Worm (Caenorhabditis elegans) whole organism, late embryonic: ENCODE data around the gene ZK105.5.

Source experiments
- C08G9.2 ChIP-seq: sonication (generic microtip); optimal IDR thresholded peaks from 2 replicates; lab custom pipeline; 2016; ENCODE audit warnings: mild to moderate bottlenecking, missing genetic modification characterization, moderate library complexity, missing compliant biosample characterization
- C38D4.7 ChIP-seq: fragments of 200-800 bp; sonication (Bioruptor generic); optimal IDR thresholded peaks from 2 replicates; lab custom pipeline; 2018; ENCODE audit warnings: mild to moderate bottlenecking, missing genetic modification characterization, moderate library complexity, missing compliant biosample characterization
- K02D7.2 ChIP-seq: sonication (generic microtip); optimal IDR thresholded peaks from 2 replicates; lab custom pipeline; 2017; ENCODE audit warnings: mild to moderate bottlenecking, missing genetic modification characterization, missing compliant biosample characterization
- K09A11.1 ChIP-seq: sonication (generic microtip); optimal IDR thresholded peaks from 2 replicates; lab custom pipeline; 2017; ENCODE audit warnings: antibody characterized with exemption, mild to moderate bottlenecking, missing genetic modification characterization, missing compliant biosample characterization; ENCODE audit not compliant: insufficient read depth
- T23F11.4 ChIP-seq: fragments of 200-800 bp; sonication (Bioruptor generic); optimal IDR thresholded peaks from 2 replicates; lab custom pipeline; 2018; ENCODE audit warnings: mild to moderate bottlenecking, missing genetic modification characterization, missing compliant biosample characterization
- Y22D7AL.16 ChIP-seq: sonication (generic microtip); optimal IDR thresholded peaks from 2 replicates; lab custom pipeline; 2016; ENCODE audit warnings: missing genetic modification characterization, missing compliant biosample characterization
- ahr-1 ChIP-seq: sonication (generic microtip); optimal IDR thresholded peaks from 2 replicates; lab custom pipeline; 2016; ENCODE audit warnings: missing genetic modification characterization, missing compliant biosample characterization
- ama-1 ChIP-seq: fragments of 150-350 bp; optimal IDR thresholded peaks from 2 replicates; lab custom pipeline; 2014
- ceh-14 ChIP-seq: sonication (generic microtip); optimal IDR thresholded peaks from 2 replicates; lab custom pipeline; 2016; ENCODE audit warnings: missing genotype, missing genetic modification characterization, missing compliant biosample characterization
- ceh-19 ChIP-seq: fragments of 200-800 bp; sonication (Bioruptor generic); optimal IDR thresholded peaks from 2 replicates; lab custom pipeline; 2018; ENCODE audit warnings: mild to moderate bottlenecking, missing genetic modification characterization, missing compliant biosample characterization
- ceh-2 ChIP-seq: sonication (generic microtip); optimal IDR thresholded peaks from 2 replicates; lab custom pipeline; 2016; ENCODE audit warnings: missing genotype, missing genetic modification characterization, missing compliant biosample characterization
- ceh-31 ChIP-seq: sonication (generic microtip); optimal IDR thresholded peaks from 2 replicates; lab custom pipeline; 2016; ENCODE audit warnings: missing genetic modification characterization, missing compliant biosample characterization
- ceh-34 ChIP-seq: sonication (generic microtip); optimal IDR thresholded peaks from 2 replicates; lab custom pipeline; 2016; ENCODE audit warnings: mild to moderate bottlenecking, missing genetic modification characterization, missing compliant biosample characterization
- ceh-48 ChIP-seq: sonication (generic microtip); optimal IDR thresholded peaks from 2 replicates; lab custom pipeline; 2016; ENCODE audit warnings: missing genetic modification characterization, inconsistent platforms, missing compliant biosample characterization
- ceh-9 ChIP-seq: sonication (generic microtip); optimal IDR thresholded peaks from 2 replicates; lab custom pipeline; 2016; ENCODE audit warnings: mild to moderate bottlenecking, missing genetic modification characterization, inconsistent platforms, missing compliant biosample characterization
- che-1 ChIP-seq: sonication (generic microtip); optimal IDR thresholded peaks from 2 replicates; lab custom pipeline; 2016; ENCODE audit warnings: mild to moderate bottlenecking, missing genetic modification characterization, missing compliant biosample characterization
- dmd-4 ChIP-seq: sonication (generic microtip); optimal IDR thresholded peaks from 2 replicates; lab custom pipeline; 2016; ENCODE audit warnings: borderline replicate concordance, missing genetic modification characterization, missing compliant biosample characterization
- dve-1 ChIP-seq: sonication (generic microtip); optimal IDR thresholded peaks from 2 replicates; lab custom pipeline; 2017; ENCODE audit warnings: antibody characterized with exemption, mild to moderate bottlenecking, missing genetic modification characterization, missing compliant biosample characterization
- elt-2 ChIP-seq: sonication (generic microtip); optimal IDR thresholded peaks from 2 replicates; lab custom pipeline; 2016; ENCODE audit warnings: missing genetic modification reagents, missing genetic modification characterization, missing compliant biosample characterization
- elt-4 ChIP-seq: sonication (generic microtip); optimal IDR thresholded peaks from 2 replicates; lab custom pipeline; 2016; ENCODE audit warnings: missing genetic modification characterization, missing compliant biosample characterization
- ets-4 ChIP-seq: sonication (generic microtip); optimal IDR thresholded peaks from 2 replicates; lab custom pipeline; 2016; ENCODE audit warnings: missing genetic modification characterization, missing compliant biosample characterization
- eyg-1 ChIP-seq: sonication (generic microtip); optimal IDR thresholded peaks from 2 replicates; lab custom pipeline; 2016; ENCODE audit warnings: missing genotype, missing genetic modification characterization, missing compliant biosample characterization
- fax-1 ChIP-seq: sonication (generic microtip); optimal IDR thresholded peaks from 2 replicates; lab custom pipeline; 2016; ENCODE audit warnings: missing genotype, missing genetic modification characterization, missing compliant biosample characterization
- fkh-6 ChIP-seq: sonication (generic microtip); optimal IDR thresholded peaks from 2 replicates; lab custom pipeline; 2016; ENCODE audit warnings: missing genetic modification characterization, missing compliant biosample characterization
- gmeb-2 ChIP-seq: sonication (generic microtip); optimal IDR thresholded peaks from 2 replicates; lab custom pipeline; 2016; ENCODE audit warnings: missing genetic modification characterization, inconsistent platforms, missing compliant biosample characterization
- hlh-13 ChIP-seq: fragments of 200-800 bp; sonication (Bioruptor generic); optimal IDR thresholded peaks from 2 replicates; lab custom pipeline; 2018; ENCODE audit warnings: mild to moderate bottlenecking, missing genetic modification characterization, missing compliant biosample characterization
- hlh-15 ChIP-seq: sonication (generic microtip); optimal IDR thresholded peaks from 2 replicates; lab custom pipeline; 2016; ENCODE audit warnings: missing genetic modification characterization, missing compliant biosample characterization
- hlh-6 ChIP-seq: sonication (generic microtip); optimal IDR thresholded peaks from 2 replicates; lab custom pipeline; 2016; ENCODE audit warnings: missing genotype, missing genetic modification characterization, missing compliant biosample characterization
- hlh-8 ChIP-seq: sonication (generic microtip); optimal IDR thresholded peaks from 2 replicates; lab custom pipeline; 2016; ENCODE audit warnings: missing genotype, missing genetic modification characterization, missing compliant biosample characterization
- lin-11 ChIP-seq: fragments of 200-800 bp; sonication (Bioruptor generic); optimal IDR thresholded peaks from 2 replicates; lab custom pipeline; 2018; ENCODE audit warnings: mild to moderate bottlenecking, missing genetic modification characterization, missing compliant biosample characterization
- mec-3 ChIP-seq: sonication (generic microtip); optimal IDR thresholded peaks from 2 replicates; lab custom pipeline; 2016; ENCODE audit warnings: borderline replicate concordance, missing genetic modification characterization, missing compliant biosample characterization
- nfya-1 ChIP-seq: sonication (generic microtip); optimal IDR thresholded peaks from 2 replicates; lab custom pipeline; 2017; ENCODE audit warnings: missing genetic modification characterization, mild to moderate bottlenecking, missing compliant biosample characterization, antibody characterized with exemption, moderate library complexity
- nhr-232 ChIP-seq: sonication (generic microtip); optimal IDR thresholded peaks from 2 replicates; lab custom pipeline; 2016; ENCODE audit warnings: missing genetic modification characterization, missing compliant biosample characterization
- npax-4 ChIP-seq: sonication (generic microtip); optimal IDR thresholded peaks from 2 replicates; lab custom pipeline; 2016; ENCODE audit warnings: missing genetic modification characterization, missing compliant biosample characterization
- odd-2 ChIP-seq: sonication (generic microtip); optimal IDR thresholded peaks from 2 replicates; lab custom pipeline; 2017; ENCODE audit warnings: antibody characterized with exemption, mild to moderate bottlenecking, missing genetic modification characterization, missing compliant biosample characterization
- pat-9 ChIP-seq: fragments of 200-800 bp; sonication (Bioruptor generic); optimal IDR thresholded peaks from 2 replicates; lab custom pipeline; 2018; ENCODE audit warnings: mild to moderate bottlenecking, missing genetic modification characterization, moderate library complexity, missing compliant biosample characterization
- pqm-1 ChIP-seq: sonication (generic microtip); optimal IDR thresholded peaks from 2 replicates; lab custom pipeline; 2016; ENCODE audit warnings: missing genetic modification characterization, missing compliant biosample characterization
- pros-1 ChIP-seq: fragments of 150-350 bp; optimal IDR thresholded peaks from 2 replicates; lab custom pipeline; 2014; ENCODE audit warnings: missing biosample characterization, missing genetic modification reagents, missing genetic modification characterization
- sdc-2 ChIP-seq: sonication (generic microtip); optimal IDR thresholded peaks from 2 replicates; lab custom pipeline; 2016; ENCODE audit warnings: missing genotype, missing genetic modification characterization, missing compliant biosample characterization
- sox-2 ChIP-seq: fragments of 200-800 bp; sonication (Bioruptor generic); IDR thresholded peaks from 2 replicates; pipeline ENCODE4 v1.3.6; 2022; ENCODE audit warnings: missing genetic modification reagents, missing genetic modification characterization, missing compliant biosample characterization
- sox-4 ChIP-seq: sonication (generic microtip); optimal IDR thresholded peaks from 2 replicates; lab custom pipeline; 2017; ENCODE audit warnings: mild to moderate bottlenecking, missing genetic modification characterization, inconsistent platforms, missing compliant biosample characterization
- unc-3 ChIP-seq, 2 experiments: fragments of 200-800 bp in 1 of 2; sonication (Bioruptor generic) in 1 of 2; sonication (generic microtip) in 1 of 2; conservative IDR thresholded peaks in 1 of 2; optimal IDR thresholded peaks in 1 of 2; 2 replicates each; pipeline versions ENCODE4 v1.3.6 to Lab custom; 2016 to 2022; ENCODE audit warnings: missing compliant biosample characterization in 2 of 2, missing genetic modification characterization in 2 of 2, missing genetic modification reagents in 1 of 2
- unc-42 ChIP-seq: sonication (generic microtip); optimal IDR thresholded peaks from 2 replicates; lab custom pipeline; 2016; ENCODE audit warnings: missing genotype, missing genetic modification characterization, missing compliant biosample characterization
- unc-55 ChIP-seq: sonication (generic microtip); optimal IDR thresholded peaks from 2 replicates; lab custom pipeline; 2017; ENCODE audit warnings: missing biosample characterization, missing genetic modification reagents, missing genetic modification characterization
- unc-86 ChIP-seq: sonication (generic microtip); optimal IDR thresholded peaks from 2 replicates; lab custom pipeline; 2016; ENCODE audit warnings: missing genetic modification characterization, missing compliant biosample characterization
- ztf-16 ChIP-seq: sonication (generic microtip); optimal IDR thresholded peaks from 2 replicates; lab custom pipeline; 2017; ENCODE audit warnings: missing genetic modification characterization, missing compliant biosample characterization

The ZK105.5 gene

DNA sequence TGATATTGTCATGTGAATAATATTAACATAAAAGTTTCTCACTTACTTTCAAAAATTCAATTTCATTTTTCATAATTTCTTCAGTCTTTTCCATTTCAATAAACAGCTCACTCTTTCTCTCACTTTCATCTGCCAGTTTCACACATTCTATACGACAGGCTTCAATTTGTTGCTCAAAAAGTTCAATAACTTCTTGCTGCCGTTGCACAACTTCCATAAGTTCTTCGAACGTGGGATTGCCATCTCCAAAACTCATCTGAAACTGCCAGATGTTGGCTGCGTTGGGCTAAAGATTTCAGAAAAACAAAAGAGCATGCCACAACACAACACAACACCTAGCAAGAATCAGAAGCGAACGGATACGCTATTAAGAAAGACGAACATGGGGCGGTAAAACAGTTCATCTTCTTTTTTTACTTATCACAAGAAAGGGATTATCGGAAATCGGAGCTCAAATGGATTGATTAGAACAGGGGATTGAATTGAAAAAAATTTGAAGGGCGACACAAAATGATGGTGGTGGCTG lies 15.8 kb upstream of the ZK105.5 start:
- TF ChIP-seq fkh-6 (tag; lab: Kevin White, UChicago): no peak
- no peak for TF ChIP-seq ztf-16 (tag; lab: Kevin White, UChicago)
- no peak for TF ChIP-seq lin-11 (tag; lab: Kevin White, UChicago)
- no peak for TF ChIP-seq npax-4 (tag; lab: Kevin White, UChicago)
- TF ChIP-seq ceh-34 (tag; lab: Kevin White, UChicago): no peak
- no peak for TF ChIP-seq Y22D7AL.16 (tag; lab: Kevin White, UChicago)
- no peak for TF ChIP-seq unc-55
- no peak for TF ChIP-seq nhr-232 (tag; lab: Kevin White, UChicago)
- TF ChIP-seq ceh-19: no peak
- TF ChIP-seq ceh-9: no peak
- TF ChIP-seq sox-2 (GFP tag; lab: Robert Waterston, UW): no peak
- no peak for TF ChIP-seq odd-2 (tag; lab: Kevin White, UChicago)
- TF ChIP-seq hlh-13 (GFP tag; lab: Kevin White, UChicago): no peak
- TF ChIP-seq, all 69 proteins: peak for 0

DNA sequence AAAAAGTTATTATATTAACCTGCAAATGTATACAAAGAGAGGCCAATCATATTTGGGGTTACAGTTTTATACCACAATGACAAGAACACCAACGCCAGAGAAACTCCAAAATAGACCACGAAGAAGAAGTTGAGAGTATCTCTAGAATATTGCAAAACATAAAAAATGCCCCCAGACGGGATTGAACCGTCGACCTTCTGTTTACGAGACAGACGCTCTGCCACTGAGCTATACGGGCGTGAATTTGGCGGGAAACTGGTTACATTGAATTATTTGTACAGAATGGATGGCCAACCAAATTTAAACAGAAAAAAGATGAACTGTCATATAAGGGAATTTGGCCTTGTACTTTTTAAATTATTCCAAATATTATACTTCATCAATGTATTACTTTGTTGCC lies 13.0 kb upstream of the ZK105.5 start:
- TF ChIP-seq unc-42 (no peak), dve-1 (tag; lab: Kevin White, UChicago) (peak; percentile 15), T23F11.4 (GFP tag; lab: Kevin White, UChicago) (peak; percentile 8), nfya-1 (tag; lab: Kevin White, UChicago) (peak; percentile 3), K02D7.2 (tag; lab: Kevin White, UChicago) (peak; percentile 7), ceh-48 (tag; lab: Kevin White, UChicago) (no peak), elt-2 (peak; percentile 5)

DNA sequence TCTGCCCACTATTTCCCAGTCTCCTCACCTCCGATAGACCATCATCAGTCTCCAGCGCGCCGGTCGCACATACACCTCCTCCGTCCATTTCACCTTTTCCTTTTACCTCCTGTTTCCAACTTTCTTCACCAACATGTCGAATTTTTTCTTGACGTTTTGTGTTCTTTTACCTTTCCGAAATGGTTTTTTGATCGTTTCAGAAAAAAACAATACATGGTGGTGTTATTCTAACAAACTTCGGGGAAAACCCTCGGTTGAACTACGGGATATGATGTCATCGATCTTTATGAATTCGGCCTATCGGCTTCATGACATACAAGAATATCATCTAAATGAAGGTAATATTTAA lies 11.1 kb upstream of the ZK105.5 start, which contains the start of gene Y97E10C.1:
Gene Y97E10C.1, plus strand, starts transcription at position 201 of the 349 bp plus-strand sequence.
- TF ChIP-seq ceh-2 (tag; lab: Kevin White, UChicago) (no peak), dmd-4 (tag; lab: Kevin White, UChicago) (no peak), pqm-1 (no peak), mec-3 (no peak), unc-86 (no peak), gmeb-2 (no peak), C38D4.7 (GFP tag; lab: Kevin White, UChicago) (no peak), hlh-15 (tag; lab: Kevin White, UChicago) (no peak), fax-1 (tag; lab: Kevin White, UChicago) (no peak), hlh-6 (no peak), pat-9 (tag; lab: Kevin White, UChicago) (no peak), sox-4 (tag; lab: Kevin White, UChicago) (no peak), pros-1 (tag; lab: Kevin White, UChicago) (no peak), eyg-1 (tag; lab: Kevin White, UChicago) (no peak), hlh-8 (no peak), elt-2 (no peak), ets-4 (tag; lab: Kevin White, UChicago) (no peak)
- TF ChIP-seq, all 69 proteins: peak for 0

DNA sequence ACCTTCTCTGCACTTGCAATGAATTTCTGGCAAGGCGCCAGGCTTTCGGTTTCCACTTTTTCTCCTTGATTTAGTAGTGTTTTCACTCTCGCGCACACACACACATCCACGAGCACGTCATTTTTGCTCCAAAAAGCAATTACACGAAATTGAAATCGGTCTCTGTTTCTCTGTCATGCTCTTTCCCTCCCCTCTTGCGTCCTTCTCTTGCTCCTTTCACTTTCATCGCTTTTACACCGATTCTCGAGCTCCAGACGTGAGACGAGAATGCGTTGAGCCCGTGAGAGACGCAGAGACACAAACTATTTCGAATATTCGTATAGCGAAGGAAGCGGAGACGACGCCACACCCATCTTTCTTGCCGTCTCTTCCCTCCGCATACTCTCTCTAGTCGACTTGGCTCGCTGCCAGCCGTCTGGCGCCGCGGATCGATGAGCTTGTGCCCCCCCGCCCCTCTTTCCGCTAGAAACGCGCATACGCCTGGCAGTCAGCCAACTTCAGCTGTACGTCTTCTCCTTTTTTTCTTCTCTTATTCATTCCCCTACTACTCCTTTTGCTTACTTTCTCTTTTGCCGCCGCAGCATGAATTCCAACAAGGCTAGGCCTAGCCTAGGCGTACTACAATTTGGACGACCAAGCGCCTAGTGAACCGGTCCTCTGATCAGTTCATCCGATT lies 10.6 kb upstream of the ZK105.5 start:
- peak; percentile 77 for TF ChIP-seq ceh-31
- TF ChIP-seq elt-4 (tag; lab: Kevin White, UChicago): no peak
- TF ChIP-seq K09A11.1: no peak
- no peak for TF ChIP-seq ama-1 (lab: Kevin White, UChicago)
- no peak for TF ChIP-seq unc-3 (GFP tag; conservative IDR thresholded peaks at IDR 0.05; lab: Robert Waterston, UW)
- TF ChIP-seq unc-3 (tag; optimal IDR thresholded peaks at IDR 0.05; lab: Kevin White, UChicago): peak; percentile 51
- TF ChIP-seq ceh-34 (tag; lab: Kevin White, UChicago): peak; percentile 84
- no peak for TF ChIP-seq che-1 (tag; lab: Kevin White, UChicago)
- TF ChIP-seq mec-3: no peak
- peak; percentile 0 for TF ChIP-seq ceh-2 (tag; lab: Kevin White, UChicago)
- TF ChIP-seq ahr-1 (tag; lab: Kevin White, UChicago): no peak
- peak; percentile 31 for TF ChIP-seq hlh-8
- peak; percentile 47 for TF ChIP-seq ceh-19
- no peak for TF ChIP-seq sdc-2 (tag; lab: Kevin White, UChicago)
- TF ChIP-seq ceh-9: no peak
- peak; percentile 95 for TF ChIP-seq unc-42
- TF ChIP-seq C08G9.2 (tag; lab: Kevin White, UChicago): no peak
- peak; percentile 92 for TF ChIP-seq ceh-14
